Worm (Caenorhabditis elegans) whole organism, L1 larva: ENCODE measurements around the gene dsl-2.

ENCODE experiments used
- aly-2 ChIP-seq: fragments of 150-350 bp; optimal IDR thresholded peaks from 2 replicates; lab custom pipeline; 2014; ENCODE audit warnings: missing biosample characterization, missing genetic modification characterization
- blmp-1 ChIP-seq: fragments of 150-350 bp; optimal IDR thresholded peaks from 2 replicates; lab custom pipeline; 2014; ENCODE audit warnings: missing biosample characterization, missing genetic modification characterization
- ceh-8 ChIP-seq: fragments of 200-800 bp; sonication (Bioruptor generic); optimal IDR thresholded peaks from 2 replicates; lab custom pipeline; 2018; ENCODE audit warnings: mild to moderate bottlenecking, missing genetic modification characterization, moderate library complexity, missing compliant biosample characterization
- ceh-82 ChIP-seq, 3 experiments: fragments of 150-350 bp in 1 of 3; sonication (generic microtip) in 2 of 3; optimal IDR thresholded peaks; 2 replicates each; lab custom pipeline; 2014 to 2017; ENCODE audit warnings: missing biosample characterization in 3 of 3, missing genetic modification characterization in 3 of 3
- ces-1 ChIP-seq: fragments of 150-350 bp; optimal IDR thresholded peaks from 2 replicates; lab custom pipeline; 2014; ENCODE audit warnings: missing biosample characterization, missing genetic modification reagents, missing genetic modification characterization
- egl-27 ChIP-seq, 2 experiments: fragments of 150-350 bp in 1 of 2; sonication (generic microtip); optimal IDR thresholded peaks; 3 replicates each; lab custom pipeline; 2017 to 2018; ENCODE audit warnings: missing biosample characterization in 2 of 2, missing genetic modification characterization in 2 of 2, missing genetic modification reagents in 2 of 2
- elt-3 ChIP-seq, 6 experiments: fragments of 150-350 bp in 1 of 6; sonication (generic microtip); optimal IDR thresholded peaks; 2 replicates each; lab custom pipeline; 2017 to 2018; ENCODE audit warnings: missing biosample characterization in 6 of 6, missing genetic modification characterization in 6 of 6, inconsistent platforms in 1 of 6
- fkh-10 ChIP-seq: sonication (generic microtip); optimal IDR thresholded peaks from 2 replicates; lab custom pipeline; 2017; ENCODE audit warnings: missing biosample characterization, missing genetic modification reagents, missing genetic modification characterization
- fos-1 ChIP-seq: fragments of 150-350 bp; optimal IDR thresholded peaks from 2 replicates; lab custom pipeline; 2014; ENCODE audit warnings: missing biosample characterization, missing genetic modification characterization
- grh-1 ChIP-seq: fragments of 200-800 bp; sonication (Bioruptor generic); IDR thresholded peaks from 2 replicates; pipeline ENCODE4 v1.3.6; 2022; ENCODE audit warnings: missing genetic modification reagents, missing genetic modification characterization, missing compliant biosample characterization
- hlh-17 ChIP-seq: fragments of 200-800 bp; sonication (Bioruptor generic); optimal IDR thresholded peaks from 2 replicates; lab custom pipeline; 2018; ENCODE audit warnings: missing genetic modification characterization, mild to moderate bottlenecking, missing compliant biosample characterization, moderate library complexity, borderline replicate concordance
- hpl-2 ChIP-seq: fragments of 150-350 bp; optimal IDR thresholded peaks from 2 replicates; lab custom pipeline; 2014; ENCODE audit warnings: missing biosample characterization, missing genetic modification reagents, missing genetic modification characterization
- irx-1 ChIP-seq: sonication (generic microtip); optimal IDR thresholded peaks from 2 replicates; lab custom pipeline; 2016; ENCODE audit warnings: missing genetic modification characterization, missing compliant biosample characterization
- lin-13 ChIP-seq: fragments of 150-350 bp; optimal IDR thresholded peaks from 2 replicates; lab custom pipeline; 2014; ENCODE audit warnings: missing biosample characterization, missing genetic modification reagents, missing genetic modification characterization
- mdl-1 ChIP-seq, 2 experiments: fragments of 150-350 bp; optimal IDR thresholded peaks; 2 replicates each; lab custom pipeline; 2014 to 2017; ENCODE audit warnings: missing biosample characterization in 2 of 2, missing genetic modification characterization in 2 of 2, inconsistent platforms in 1 of 2
- mef-2 ChIP-seq: fragments of 150-350 bp; optimal IDR thresholded peaks from 2 replicates; lab custom pipeline; 2014; ENCODE audit warnings: missing biosample characterization, missing genetic modification characterization
- mep-1 ChIP-seq: fragments of 150-350 bp; optimal IDR thresholded peaks from 2 replicates; lab custom pipeline; 2014; ENCODE audit warnings: missing biosample characterization, missing genetic modification characterization
- nhr-47 ChIP-seq: sonication (generic microtip); optimal IDR thresholded peaks from 2 replicates; lab custom pipeline; 2016; ENCODE audit warnings: mild to moderate bottlenecking, missing genetic modification characterization, moderate library complexity, missing compliant biosample characterization
- nhr-71 ChIP-seq: sonication (generic microtip); optimal IDR thresholded peaks from 2 replicates; lab custom pipeline; 2016; ENCODE audit warnings: mild to moderate bottlenecking, missing genetic modification characterization, moderate library complexity, missing compliant biosample characterization
- nhr-76 ChIP-seq: sonication (generic microtip); optimal IDR thresholded peaks from 2 replicates; lab custom pipeline; 2017; ENCODE audit warnings: missing biosample characterization, missing genetic modification characterization
- nhr-85 ChIP-seq: sonication (generic microtip); peaks from one replicate; lab custom pipeline; 2016; ENCODE audit warnings: missing genetic modification characterization, inconsistent platforms, missing compliant biosample characterization
- nhr-90 ChIP-seq: sonication (generic microtip); optimal IDR thresholded peaks from 2 replicates; lab custom pipeline; 2016; ENCODE audit warnings: mild to moderate bottlenecking, missing genetic modification characterization, missing compliant biosample characterization; ENCODE audit not compliant: poor library complexity
- pag-3 ChIP-seq: sonication (generic microtip); optimal IDR thresholded peaks from 2 replicates; lab custom pipeline; 2017; ENCODE audit warnings: missing genetic modification characterization, mild to moderate bottlenecking, missing compliant biosample characterization, antibody characterized with exemption, borderline replicate concordance; ENCODE audit not compliant: insufficient read depth
- pax-3 ChIP-seq: fragments of 200-800 bp; sonication (Bioruptor generic); optimal IDR thresholded peaks from 2 replicates; lab custom pipeline; 2018; ENCODE audit warnings: mild to moderate bottlenecking, missing genetic modification characterization, moderate library complexity, missing compliant biosample characterization
- pqm-1 ChIP-seq: sonication (generic microtip); optimal IDR thresholded peaks from 3 replicates; lab custom pipeline; 2017; ENCODE audit warnings: missing biosample characterization, missing genetic modification characterization
- skn-1 ChIP-seq: fragments of 150-350 bp; optimal IDR thresholded peaks from 2 replicates; lab custom pipeline; 2014; ENCODE audit warnings: missing biosample characterization, missing genetic modification characterization
- snpc-4 ChIP-seq: fragments of 150-350 bp; optimal IDR thresholded peaks from 2 replicates; lab custom pipeline; 2014; ENCODE audit warnings: missing biosample characterization, missing genetic modification characterization
- snu-23 ChIP-seq: sonication (generic microtip); optimal IDR thresholded peaks from 2 replicates; lab custom pipeline; 2016; ENCODE audit warnings: missing genetic modification characterization, missing compliant biosample characterization
- unc-62 ChIP-seq: fragments of 150-350 bp; optimal IDR thresholded peaks from 2 replicates; lab custom pipeline; 2014; ENCODE audit warnings: missing biosample characterization, missing genetic modification reagents, missing genetic modification characterization
- unc-98 ChIP-seq: fragments of 200-800 bp; sonication (Bioruptor generic); IDR thresholded peaks from 2 replicates; pipeline ENCODE4 v1.3.6; 2022; ENCODE audit warnings: missing genetic modification characterization, missing compliant biosample characterization
- vab-15 ChIP-seq: sonication (generic microtip); optimal IDR thresholded peaks from 2 replicates; lab custom pipeline; 2017; ENCODE audit warnings: missing genotype, mild to moderate bottlenecking, missing genetic modification characterization, missing compliant biosample characterization

Gene dsl-2

ce11 chrIV:1157928-1158327 lies 46.8 kb downstream of the dsl-2 start, which contains the start of gene C50A2.3:
Gene C50A2.3 (minus strand): TSS chrIV:1158028.
- TF ChIP-seq ceh-8 (GFP tag; lab: Kevin White, UChicago) (no peak), skn-1 (tag; lab: Kevin White, UChicago) (no peak)

DNA sequence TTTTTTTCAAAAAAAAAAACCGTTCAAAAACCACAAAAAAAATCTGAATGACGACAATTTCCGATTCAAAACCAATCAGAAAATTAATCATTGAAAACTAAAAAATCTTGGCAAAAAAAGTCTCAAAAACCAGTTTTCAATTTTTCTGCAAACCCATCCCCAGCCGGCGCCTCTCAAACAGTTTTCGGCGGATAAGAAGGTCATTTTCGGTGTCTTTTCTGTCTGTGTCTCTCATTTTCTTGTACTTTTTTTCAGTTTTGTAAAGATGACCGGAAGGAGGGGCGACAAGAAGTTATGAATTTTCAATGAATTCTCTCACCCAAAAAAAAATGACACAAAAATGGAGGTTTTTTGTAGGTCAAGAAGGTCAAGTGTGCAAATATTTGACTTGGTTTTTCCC lies 49.6 kb downstream of the dsl-2 start:
- no peak for TF ChIP-seq egl-27 (tag; optimal IDR thresholded peaks at IDR 0.05; lab: Kevin White, UChicago)
- TF ChIP-seq fos-1 (tag; lab: Kevin White, UChicago) = no peak
- no peak for TF ChIP-seq skn-1 (tag; lab: Kevin White, UChicago)
- TF ChIP-seq pax-3 (tag; lab: Kevin White, UChicago) = no peak
- TF ChIP-seq elt-3 (tag; optimal IDR thresholded peaks at IDR 0.05; lab: Kevin White, UChicago) = peak in 1 of 6 experiments; percentile 52
- no peak for TF ChIP-seq unc-98
- TF ChIP-seq lin-13 (GFP tag; lab: Kevin White, UChicago) = no peak
- TF ChIP-seq ceh-82 (tag; optimal IDR thresholded peaks at IDR 0.05; lab: Kevin White, UChicago) = no peak
- peak; percentile 75 for TF ChIP-seq grh-1 (GFP tag; lab: Robert Waterston, UW)
- TF ChIP-seq vab-15 = no peak
- no peak for TF ChIP-seq unc-62 (GFP tag; lab: Kevin White, UChicago)
- TF ChIP-seq irx-1 = no peak
- no peak for TF ChIP-seq nhr-76 (tag; lab: Kevin White, UChicago)
- TF ChIP-seq mep-1 (tag; lab: Kevin White, UChicago) = no peak
- TF ChIP-seq snpc-4 (tag; lab: Kevin White, UChicago) = no peak
- TF ChIP-seq fkh-10 = no peak
- TF ChIP-seq nhr-71 (tag; lab: Kevin White, UChicago) = no peak
- no peak for TF ChIP-seq hpl-2 (GFP tag; lab: Kevin White, UChicago)
- TF ChIP-seq snu-23 (GFP tag; lab: Kevin White, UChicago) = peak; percentile 16
- TF ChIP-seq hlh-17 (GFP tag; lab: Kevin White, UChicago) = no peak
- TF ChIP-seq nhr-85 (tag; lab: Kevin White, UChicago) = peak; percentile 94
- TF ChIP-seq nhr-90 = no peak
- no peak for TF ChIP-seq pqm-1 (tag; lab: Kevin White, UChicago)
- no peak for TF ChIP-seq nhr-47
- TF ChIP-seq blmp-1 (tag; lab: Kevin White, UChicago) = peak; percentile 15
- TF ChIP-seq mef-2 (tag; lab: Kevin White, UChicago) = no peak
- no peak for TF ChIP-seq mdl-1 (tag; optimal IDR thresholded peaks at IDR 0.05; lab: Kevin White, UChicago)
- no peak for TF ChIP-seq aly-2
- TF ChIP-seq pag-3 (tag; lab: Kevin White, UChicago) = no peak
- no peak for TF ChIP-seq ces-1 (GFP tag; lab: Kevin White, UChicago)
